Worm (Caenorhabditis elegans): ENCODE measurements around the gene B0302.4.

The B0302.4 gene

ce11 chrX:17184363-17184762 lies 7.8 kb upstream of the B0302.4 start (continued):
- TF ChIP-seq aly-2 (tag; optimal IDR thresholded peaks at IDR 0.05) = no peak
- TF ChIP-seq ces-1 (GFP tag; optimal IDR thresholded peaks at IDR 0.05) = no peak
- no peak for TF ChIP-seq vab-7 (GFP tag; IDR thresholded peaks at IDR 0.05)
- no peak for TF ChIP-seq nhr-42 (GFP tag; IDR thresholded peaks at IDR 0.05)
- TF ChIP-seq tag-97 (GFP tag; IDR thresholded peaks at IDR 0.05) = no peak
- TF ChIP-seq unc-62 (GFP tag; optimal IDR thresholded peaks at IDR 0.05 in 1 of 2) = peak in 1 of 2 experiments; percentile 86
- no peak for TF ChIP-seq unc-62 (tag; optimal IDR thresholded peaks at IDR 0.05)
- TF ChIP-seq Y48G9A.11 (GFP tag; IDR thresholded peaks at IDR 0.05) = no peak
- TF ChIP-seq F37D6.2 (tag; optimal IDR thresholded peaks at IDR 0.05) = no peak
- no peak for TF ChIP-seq D1046.2 (GFP tag; IDR thresholded peaks at IDR 0.05)
- no peak for TF ChIP-seq egl-27 (tag; optimal IDR thresholded peaks at IDR 0.05)
- TF ChIP-seq lin-39 (tag; optimal IDR thresholded peaks at IDR 0.05) = no peak
- no peak for TF ChIP-seq ama-1 (optimal IDR thresholded peaks at IDR 0.05)
- TF ChIP-seq arid-1 (GFP tag; conservative IDR thresholded peaks at IDR 0.05) = no peak
- TF ChIP-seq F10B5.3 (tag; optimal IDR thresholded peaks at IDR 0.05) = no peak
- no peak for TF ChIP-seq nhr-237 (tag; optimal IDR thresholded peaks at IDR 0.05)
- TF ChIP-seq duxl-1 (tag; optimal IDR thresholded peaks at IDR 0.05; ENCODE audit: poor library complexity) = no peak
- peak; percentile 75 for TF ChIP-seq rbr-2 (tag; optimal IDR thresholded peaks at IDR 0.05)
- TF ChIP-seq nhr-25 (tag; optimal IDR thresholded peaks at IDR 0.05; ENCODE audit: borderline replicate concordance, insufficient read depth) = peak; percentile 41
- TF ChIP-seq saeg-2 (GFP tag; IDR thresholded peaks at IDR 0.05) = no peak
- peak; percentile 98 for TF ChIP-seq mdl-1 (tag; optimal IDR thresholded peaks at IDR 0.05)
- no peak for TF ChIP-seq dmd-9 (GFP tag; IDR thresholded peaks at IDR 0.05)
- TF ChIP-seq pha-4 (GFP tag; IDR thresholded peaks at IDR 0.05) = no peak
- peak; percentile 59 for TF ChIP-seq pha-4 (tag; optimal IDR thresholded peaks at IDR 0.05)
- TF ChIP-seq lin-13 (GFP tag; optimal IDR thresholded peaks at IDR 0.05) = no peak
- peak; percentile 50 to 66 for TF ChIP-seq lsy-2 (tag; optimal IDR thresholded peaks at IDR 0.05)
- peak; percentile 58 for TF ChIP-seq fkh-10 (GFP tag; optimal IDR thresholded peaks at IDR 0.05)
- TF ChIP-seq mxl-2 (GFP tag; conservative IDR thresholded peaks at IDR 0.05) = no peak
- TF ChIP-seq nhr-102 (tag; optimal IDR thresholded peaks at IDR 0.05) = peak; percentile 30
- TF ChIP-seq nhr-6 (tag; optimal IDR thresholded peaks at IDR 0.05) = peak; percentile 12
- TF ChIP-seq lin-29 (GFP tag; IDR thresholded peaks at IDR 0.05) = no peak
- peak; percentile 94 for TF ChIP-seq nhr-28 (tag; optimal IDR thresholded peaks at IDR 0.05)
- no peak for TF ChIP-seq nhr-76 (tag; optimal IDR thresholded peaks at IDR 0.05)
- peak; percentile 91 for TF ChIP-seq hmg-1.1 (GFP tag; IDR thresholded peaks at IDR 0.05)
- no peak for TF ChIP-seq ceh-32 (tag; optimal IDR thresholded peaks at IDR 0.05; ENCODE audit: poor library complexity)
- TF ChIP-seq nhr-41 (GFP tag; IDR thresholded peaks at IDR 0.05) = no peak

ce11 chrX:17181220-17181619 lies 4.6 kb upstream of the B0302.4 start:
- TF ChIP-seq T20F7.1 (GFP tag; optimal IDR thresholded peaks at IDR 0.05) (peak; percentile 63), ztf-7 (tag; optimal IDR thresholded peaks at IDR 0.05) (peak; percentile 63), unc-62 (GFP tag; optimal IDR thresholded peaks at IDR 0.05 in 1 of 2) (peak in 1 of 2 experiments; percentile 83), unc-62 (tag; optimal IDR thresholded peaks at IDR 0.05) (no peak), dve-1 (tag; optimal IDR thresholded peaks at IDR 0.05; ENCODE audit: insufficient read depth) (peak; percentile 75), nhr-6 (tag; optimal IDR thresholded peaks at IDR 0.05) (peak; percentile 17), nhr-237 (tag; optimal IDR thresholded peaks at IDR 0.05) (no peak), php-3 (GFP tag; IDR thresholded peaks at IDR 0.05) (no peak), mxl-2 (GFP tag; conservative IDR thresholded peaks at IDR 0.05) (no peak), duxl-1 (tag; optimal IDR thresholded peaks at IDR 0.05; ENCODE audit: poor library complexity) (peak; percentile 68), madf-5 (GFP tag; IDR thresholded peaks at IDR 0.05) (no peak), nhr-11 (tag; optimal IDR thresholded peaks at IDR 0.05) (peak; percentile 65), mep-1 (tag; optimal IDR thresholded peaks at IDR 0.05) (peak; percentile 84), madf-9 (GFP tag; conservative IDR thresholded peaks at IDR 0.05) (0 out of 2 replicates have a peak, but pooled peaks have one; percentile 11), lsy-2 (tag; optimal IDR thresholded peaks at IDR 0.05) (peak in 1 of 2 experiments; percentile 24), T26A8.4 (GFP tag; IDR thresholded peaks at IDR 0.05) (peak; percentile 47), rbr-2 (tag; optimal IDR thresholded peaks at IDR 0.05) (peak; percentile 69), ceh-28 (tag; optimal IDR thresholded peaks at IDR 0.05) (no peak), mdl-1 (tag; optimal IDR thresholded peaks at IDR 0.05) (peak in 1 of 2 experiments; percentile 25), lin-29 (GFP tag; IDR thresholded peaks at IDR 0.05) (no peak), nhr-77 (tag; optimal IDR thresholded peaks at IDR 0.05) (peak; percentile 93), pha-4 (GFP tag; IDR thresholded peaks at IDR 0.05) (no peak), pha-4 (tag; optimal IDR thresholded peaks at IDR 0.05) (peak; percentile 35), mxl-3 (GFP tag; optimal IDR thresholded peaks at IDR 0.05) (peak; percentile 6), nhr-10 (tag; optimal IDR thresholded peaks at IDR 0.05) (peak; percentile 26), lin-15B (tag; optimal IDR thresholded peaks at IDR 0.05) (no peak), jun-1 (tag; optimal IDR thresholded peaks at IDR 0.05) (peak; percentile 61)

Measured in whole organism, L4 larva.